Worm (Caenorhabditis elegans) whole organism, L1 larva: Measurements from ENCODE around the gene clec-157.

Experiments used
- dsc-1 ChIP-seq: sonication (generic microtip); optimal IDR thresholded peaks from 2 replicates; lab custom pipeline; 2016; ENCODE audit warnings: mild to moderate bottlenecking, missing genetic modification characterization, missing compliant biosample characterization
- elt-3 ChIP-seq, 6 experiments: fragments of 150-350 bp in 1 of 6; sonication (generic microtip); optimal IDR thresholded peaks; 2 replicates each; lab custom pipeline; 2017 to 2018; ENCODE audit warnings: missing biosample characterization in 6 of 6, missing genetic modification characterization in 6 of 6, inconsistent platforms in 1 of 6
- fkh-10 ChIP-seq: sonication (generic microtip); optimal IDR thresholded peaks from 2 replicates; lab custom pipeline; 2017; ENCODE audit warnings: missing biosample characterization, missing genetic modification reagents, missing genetic modification characterization
- lin-13 ChIP-seq: fragments of 150-350 bp; optimal IDR thresholded peaks from 2 replicates; lab custom pipeline; 2014; ENCODE audit warnings: missing biosample characterization, missing genetic modification reagents, missing genetic modification characterization
- lin-15B ChIP-seq: fragments of 150-350 bp; sonication (generic microtip); optimal IDR thresholded peaks from 3 replicates; lab custom pipeline; 2014; ENCODE audit warnings: missing biosample characterization, missing genetic modification characterization
- lin-39 ChIP-seq: fragments of 150-350 bp; optimal IDR thresholded peaks from 2 replicates; lab custom pipeline; 2014; ENCODE audit warnings: missing biosample characterization, missing genetic modification reagents, missing genetic modification characterization
- mdl-1 ChIP-seq, 2 experiments: fragments of 150-350 bp; optimal IDR thresholded peaks; 2 replicates each; lab custom pipeline; 2014 to 2017; ENCODE audit warnings: missing biosample characterization in 2 of 2, missing genetic modification characterization in 2 of 2, inconsistent platforms in 1 of 2
- nhr-11 ChIP-seq: fragments of 150-350 bp; optimal IDR thresholded peaks from 2 replicates; lab custom pipeline; 2014; ENCODE audit warnings: missing biosample characterization, missing genetic modification characterization
- nhr-20 ChIP-seq: sonication (generic microtip); optimal IDR thresholded peaks from 2 replicates; lab custom pipeline; 2016; ENCODE audit warnings: mild to moderate bottlenecking, missing genetic modification characterization, missing compliant biosample characterization
- nhr-84 ChIP-seq: sonication (generic microtip); optimal IDR thresholded peaks from 2 replicates; lab custom pipeline; 2017; ENCODE audit warnings: missing biosample characterization, missing genetic modification characterization
- snpc-4 ChIP-seq: fragments of 150-350 bp; optimal IDR thresholded peaks from 2 replicates; lab custom pipeline; 2014; ENCODE audit warnings: missing biosample characterization, missing genetic modification characterization
- unc-30 ChIP-seq: sonication (generic microtip); optimal IDR thresholded peaks from 2 replicates; lab custom pipeline; 2017; ENCODE audit warnings: missing biosample characterization, missing genetic modification characterization
- unc-62 ChIP-seq: fragments of 150-350 bp; optimal IDR thresholded peaks from 2 replicates; lab custom pipeline; 2014; ENCODE audit warnings: missing biosample characterization, missing genetic modification reagents, missing genetic modification characterization
- zip-4 ChIP-seq: fragments of 200-800 bp; sonication (Bioruptor generic); optimal IDR thresholded peaks from 2 replicates; lab custom pipeline; 2018; ENCODE audit warnings: mild to moderate bottlenecking, missing genetic modification characterization, moderate library complexity, missing compliant biosample characterization

- TF ChIP-seq unc-62 (GFP tag; lab: Kevin White, UChicago), result no peak
- no peak for TF ChIP-seq dsc-1
- no peak for TF ChIP-seq unc-30 (tag; lab: Kevin White, UChicago)
- no peak for TF ChIP-seq mdl-1 (tag; optimal IDR thresholded peaks at IDR 0.05; lab: Kevin White, UChicago)
- TF ChIP-seq zip-4, result no peak
- TF ChIP-seq snpc-4 (tag; lab: Kevin White, UChicago), result no peak
- no peak for TF ChIP-seq nhr-84
- no peak for TF ChIP-seq fkh-10
- no peak for TF ChIP-seq lin-13 (GFP tag; lab: Kevin White, UChicago)
- no peak for TF ChIP-seq nhr-20 (tag; lab: Kevin White, UChicago)
- no peak for TF ChIP-seq elt-3 (tag; optimal IDR thresholded peaks at IDR 0.05; lab: Kevin White, UChicago)
- no peak for TF ChIP-seq lin-39
- no peak for TF ChIP-seq lin-15B (tag; lab: Kevin White, UChicago)
- TF ChIP-seq nhr-11 (tag; lab: Kevin White, UChicago), result no peak
Observed at ce11 chrIII:4837429-4837828, 6.8 kb downstream of the clec-157 start, which contains the start of the genes acbp-7 and F26A1.19.
